Fruit fly (Drosophila melanogaster) whole organism, embryonic: ENCODE measurements around the gene CG43095.

ENCODE experiments used
- Bgb ChIP-seq: fragments of 200-800 bp; sonication (Bioruptor generic); IDR thresholded peaks from 2 replicates; pipeline ENCODE4 v1.3.6; 2022; ENCODE audit warnings: missing biosample characterization, missing genetic modification characterization; ENCODE audit not compliant: partially characterized antibody
- CG10147 ChIP-seq: fragments of 200-800 bp; sonication (Bioruptor generic); optimal IDR thresholded peaks from 2 replicates; lab custom pipeline; 2019; ENCODE audit warnings: missing biosample characterization, mild to moderate bottlenecking, missing genetic modification characterization, moderate library complexity
- CG10979 ChIP-seq: fragments of 200-800 bp; sonication (Bioruptor generic); optimal IDR thresholded peaks from 2 replicates; lab custom pipeline; 2018; ENCODE audit warnings: missing biosample characterization, mild to moderate bottlenecking, missing genetic modification characterization, moderate library complexity
- CG11504 ChIP-seq: fragments of 200-800 bp; sonication (Bioruptor generic); optimal IDR thresholded peaks from 3 replicates; lab custom pipeline; 2019; ENCODE audit warnings: missing biosample characterization, mild to moderate bottlenecking, missing genetic modification characterization, moderate library complexity
- CG12236 ChIP-seq: fragments of 200-800 bp; sonication (Bioruptor generic); optimal IDR thresholded peaks from 2 replicates; lab custom pipeline; 2016; ENCODE audit warnings: missing biosample characterization, missing genetic modification characterization
- CG13424 ChIP-seq: fragments of 200-800 bp; sonication (Bioruptor generic); optimal IDR thresholded peaks from 2 replicates; lab custom pipeline; 2019; ENCODE audit warnings: missing biosample characterization, mild to moderate bottlenecking, missing genetic modification characterization, moderate library complexity
- CG15696 ChIP-seq: fragments of 200-800 bp; sonication (Bioruptor generic); optimal IDR thresholded peaks from 2 replicates; lab custom pipeline; 2019; ENCODE audit warnings: missing biosample characterization, mild to moderate bottlenecking, missing genetic modification characterization, moderate library complexity
- CG1603 ChIP-seq: fragments of 200-800 bp; sonication (Bioruptor generic); optimal IDR thresholded peaks from 2 replicates; lab custom pipeline; 2019; ENCODE audit warnings: missing biosample characterization, mild to moderate bottlenecking, missing genetic modification characterization, moderate library complexity
- CG16863 ChIP-seq: fragments of 200-800 bp; sonication (Bioruptor generic); optimal IDR thresholded peaks from 3 replicates; lab custom pipeline; 2016; ENCODE audit warnings: missing biosample characterization, missing genetic modification characterization
- CG17361 ChIP-seq: fragments of 200-800 bp; sonication (Bioruptor generic); IDR thresholded peaks from 3 replicates; pipeline ENCODE4 v1.3.6; 2022; ENCODE audit warnings: missing biosample characterization, missing genetic modification characterization
- CG17385 ChIP-seq: fragments of 200-800 bp; sonication (Bioruptor generic); optimal IDR thresholded peaks from 3 replicates; lab custom pipeline; 2018; ENCODE audit warnings: missing biosample characterization, mild to moderate bottlenecking, missing genetic modification characterization
- CG2129 ChIP-seq: fragments of 200-800 bp; sonication (Bioruptor generic); IDR thresholded peaks from 2 replicates; pipeline ENCODE4 v1.3.6; 2022; ENCODE audit warnings: missing biosample characterization, missing genetic modification characterization; ENCODE audit not compliant: partially characterized antibody
- CG32532 ChIP-seq: fragments of 200-800 bp; sonication (Bioruptor generic); IDR thresholded peaks from 2 replicates; pipeline ENCODE4 v1.3.6; 2022; ENCODE audit warnings: missing biosample characterization, missing genetic modification characterization
- CG3407 ChIP-seq: fragments of 200-800 bp; sonication (Bioruptor generic); optimal IDR thresholded peaks from 2 replicates; lab custom pipeline; 2018; ENCODE audit warnings: missing biosample characterization, mild to moderate bottlenecking, missing genetic modification characterization
- CG3838 ChIP-seq: fragments of 200-800 bp; sonication (Bioruptor generic); optimal IDR thresholded peaks from 3 replicates; lab custom pipeline; 2016; ENCODE audit warnings: missing biosample characterization, missing genetic modification characterization
- CG3847 ChIP-seq: fragments of 200-800 bp; sonication (Bioruptor generic); IDR thresholded peaks from 2 replicates; pipeline ENCODE4 v1.3.6; 2022; ENCODE audit warnings: missing biosample characterization, missing genetic modification characterization
- CG42726 ChIP-seq: fragments of 200-800 bp; sonication (Bioruptor generic); IDR thresholded peaks from 2 replicates; pipeline ENCODE4 v1.3.6; 2022; ENCODE audit warnings: missing biosample characterization, missing genetic modification characterization; ENCODE audit not compliant: partially characterized antibody
- CG4424 ChIP-seq: fragments of 200-800 bp; sonication (Bioruptor generic); optimal IDR thresholded peaks from 3 replicates; lab custom pipeline; 2016; ENCODE audit warnings: missing biosample characterization, missing genetic modification characterization
- CG6791 ChIP-seq: fragments of 200-800 bp; sonication (Bioruptor generic); IDR thresholded peaks from 3 replicates; pipeline ENCODE4 v1.3.6; 2022; ENCODE audit warnings: missing biosample characterization, missing genetic modification characterization; ENCODE audit not compliant: partially characterized antibody
- CG7745 ChIP-seq: fragments of 200-800 bp; sonication (Bioruptor generic); optimal IDR thresholded peaks from 2 replicates; lab custom pipeline; 2018; ENCODE audit warnings: missing biosample characterization, mild to moderate bottlenecking, missing genetic modification characterization, moderate library complexity
- CG7963 ChIP-seq: fragments of 200-800 bp; sonication (Bioruptor generic); IDR thresholded peaks from 3 replicates; pipeline ENCODE4 v1.3.6; 2022; ENCODE audit warnings: missing biosample characterization, missing genetic modification characterization; ENCODE audit not compliant: partially characterized antibody
- CG8281 ChIP-seq: fragments of 200-800 bp; sonication (Bioruptor generic); optimal IDR thresholded peaks from 2 replicates; lab custom pipeline; 2018; ENCODE audit warnings: missing biosample characterization, mild to moderate bottlenecking, missing genetic modification characterization, moderate library complexity
- CG9437 ChIP-seq: fragments of 200-800 bp; sonication (Bioruptor generic); optimal IDR thresholded peaks from 2 replicates; lab custom pipeline; 2018; ENCODE audit warnings: missing biosample characterization, mild to moderate bottlenecking, missing genetic modification characterization
- CTCF ChIP-seq: fragments of 200-800 bp; sonication (Bioruptor generic); optimal IDR thresholded peaks from 2 replicates; lab custom pipeline; 2017; ENCODE audit warnings: missing biosample characterization, mild to moderate bottlenecking, missing genetic modification characterization, moderate library complexity
- Dip3 ChIP-seq: fragments of 200-800 bp; sonication (Bioruptor generic); optimal IDR thresholded peaks from 3 replicates; lab custom pipeline; 2016; ENCODE audit warnings: missing biosample characterization, missing genetic modification characterization
- Doc3 ChIP-seq: fragments of 200-800 bp; sonication (Bioruptor generic); IDR thresholded peaks from 3 replicates; pipeline ENCODE4 v1.3.6; 2022; ENCODE audit warnings: missing biosample characterization, missing genetic modification characterization; ENCODE audit not compliant: partially characterized antibody
- MESR4 ChIP-seq: fragments of 200-800 bp; sonication (Bioruptor generic); optimal IDR thresholded peaks from 2 replicates; lab custom pipeline; 2018; ENCODE audit warnings: missing biosample characterization, mild to moderate bottlenecking, missing genetic modification characterization, moderate library complexity
- MTF-1 ChIP-seq: fragments of 200-800 bp; sonication (Bioruptor generic); optimal IDR thresholded peaks from 2 replicates; lab custom pipeline; 2018; ENCODE audit warnings: missing biosample characterization, mild to moderate bottlenecking, missing genetic modification characterization, borderline replicate concordance
- NC2α ChIP-seq: fragments of 200-800 bp; sonication (Bioruptor generic); optimal IDR thresholded peaks from 2 replicates; lab custom pipeline; 2016; ENCODE audit warnings: missing biosample characterization, missing genetic modification characterization
- NK7.1 ChIP-seq: fragments of 200-800 bp; sonication (Bioruptor generic); optimal IDR thresholded peaks from 3 replicates; lab custom pipeline; 2016; ENCODE audit warnings: missing biosample characterization, missing genetic modification characterization
- Nf-YA ChIP-seq: fragments of 200-800 bp; sonication (Bioruptor generic); IDR thresholded peaks from 2 replicates; pipeline ENCODE4 v1.3.6; 2022; ENCODE audit warnings: missing biosample characterization, missing genetic modification characterization
- Oli ChIP-seq: fragments of 200-800 bp; sonication (Bioruptor generic); optimal IDR thresholded peaks from 2 replicates; lab custom pipeline; 2018; ENCODE audit warnings: missing biosample characterization, mild to moderate bottlenecking, missing genetic modification characterization, moderate library complexity
- Optix ChIP-seq: fragments of 200-800 bp; sonication (Bioruptor generic); IDR thresholded peaks from 3 replicates; pipeline ENCODE4 v1.3.6; 2022; ENCODE audit warnings: missing biosample characterization, missing genetic modification characterization
- Ptx1 ChIP-seq: fragments of 200-800 bp; sonication (Bioruptor generic); IDR thresholded peaks from 2 replicates; pipeline ENCODE4 v1.3.6; 2022; ENCODE audit warnings: missing biosample characterization, missing genetic modification characterization
- Ravus ChIP-seq: fragments of 200-800 bp; sonication (Bioruptor generic); IDR thresholded peaks from 2 replicates; pipeline ENCODE4 v1.3.6; 2022; ENCODE audit warnings: missing biosample characterization, missing genetic modification characterization
- Sox102F ChIP-seq: fragments of 200-800 bp; sonication (Bioruptor generic); optimal IDR thresholded peaks from 2 replicates; lab custom pipeline; 2018; ENCODE audit warnings: missing biosample characterization, mild to moderate bottlenecking, missing genetic modification characterization, moderate library complexity
- Xrp1 ChIP-seq: fragments of 200-800 bp; sonication (Bioruptor generic); IDR thresholded peaks from 2 replicates; pipeline ENCODE4 v1.3.6; 2022; ENCODE audit warnings: missing biosample characterization, missing genetic modification characterization
- az2 ChIP-seq: fragments of 200-800 bp; sonication (Bioruptor generic); optimal IDR thresholded peaks from 3 replicates; lab custom pipeline; 2016; ENCODE audit warnings: missing biosample characterization, missing genetic modification characterization
- danr ChIP-seq: fragments of 200-800 bp; sonication (Bioruptor generic); IDR thresholded peaks from 2 replicates; pipeline ENCODE4 v1.3.6; 2022; ENCODE audit warnings: missing biosample characterization, missing genetic modification characterization
- mam ChIP-seq: fragments of 200-800 bp; sonication (Bioruptor generic); optimal IDR thresholded peaks from 3 replicates; lab custom pipeline; 2016; ENCODE audit warnings: missing biosample characterization, missing genetic modification characterization
- p53 ChIP-seq: fragments of 200-800 bp; sonication (Bioruptor generic); optimal IDR thresholded peaks from 2 replicates; lab custom pipeline; 2016; ENCODE audit warnings: missing biosample characterization, missing genetic modification characterization
- repo ChIP-seq: fragments of 200-800 bp; sonication (Bioruptor generic); optimal IDR thresholded peaks from 2 replicates; lab custom pipeline; 2016; ENCODE audit warnings: missing biosample characterization, missing genetic modification characterization
- run ChIP-seq: fragments of 200-800 bp; sonication (Bioruptor generic); optimal IDR thresholded peaks from 3 replicates; lab custom pipeline; 2018; ENCODE audit warnings: missing biosample characterization, mild to moderate bottlenecking, missing genetic modification characterization
- sens ChIP-seq: fragments of 200-800 bp; sonication (Bioruptor generic); peaks from one replicate; lab custom pipeline; 2016; ENCODE audit warnings: missing biosample characterization, missing genetic modification characterization
- sima ChIP-seq: fragments of 200-800 bp; sonication (Bioruptor generic); optimal IDR thresholded peaks from 2 replicates; lab custom pipeline; 2016; ENCODE audit warnings: missing biosample characterization, missing genetic modification characterization
- sna ChIP-seq: fragments of 200-800 bp; sonication (Bioruptor generic); IDR thresholded peaks from 2 replicates; pipeline ENCODE4 v1.3.6; 2022; ENCODE audit warnings: missing biosample characterization, missing genetic modification characterization; ENCODE audit not compliant: partially characterized antibody
- sr ChIP-seq: fragments of 200-800 bp; sonication (Bioruptor generic); IDR thresholded peaks from 3 replicates; pipeline ENCODE4 v1.3.6; 2022; ENCODE audit warnings: missing biosample characterization, missing genetic modification characterization
- stc ChIP-seq: fragments of 200-800 bp; sonication (Bioruptor generic); IDR thresholded peaks from 2 replicates; pipeline ENCODE4 v1.3.6; 2022; ENCODE audit warnings: missing biosample characterization, missing genetic modification characterization
- sug ChIP-seq: fragments of 200-800 bp; optimal IDR thresholded peaks from 2 replicates; lab custom pipeline; 2019; ENCODE audit warnings: missing biosample characterization, mild to moderate bottlenecking, missing genetic modification characterization, moderate library complexity
- tio ChIP-seq: fragments of 200-800 bp; sonication (Bioruptor generic); optimal IDR thresholded peaks from 2 replicates; lab custom pipeline; 2017; ENCODE audit warnings: missing biosample characterization, missing genetic modification characterization, inconsistent platforms
- ttk ChIP-seq: fragments of 200-800 bp; sonication (Bioruptor generic); IDR thresholded peaks from 2 replicates; pipeline ENCODE4 v2.1.2; 2022; ENCODE audit warnings: missing biosample characterization, missing genetic modification characterization

The CG43095 gene

DNA sequence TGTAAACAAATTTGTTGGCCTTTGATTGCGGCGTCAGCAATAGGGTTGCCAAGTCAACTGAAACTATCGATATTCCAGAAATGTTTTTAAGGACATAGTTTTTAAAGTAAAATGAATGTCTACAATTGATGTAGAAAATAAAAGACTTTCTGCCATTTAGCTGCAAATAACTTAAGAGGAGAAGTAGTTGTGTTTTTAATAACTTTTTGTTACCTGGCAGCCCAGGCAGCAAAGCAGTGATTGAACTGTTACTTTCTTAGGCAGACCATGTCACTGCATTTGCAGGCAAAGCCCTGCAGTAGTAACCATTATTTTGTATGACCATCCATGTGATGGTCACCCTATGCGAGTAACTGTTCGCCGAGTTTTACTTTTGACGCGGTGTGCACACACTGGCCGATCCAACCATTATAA is 21.0 kb downstream of the CG43095 start, which contains the start of the genes rumi, CG7029 and Usp12-46 (continued):
- TF ChIP-seq CG10979 (tag; lab: Kevin White, UChicago) (peak; percentile 81), CG32532 (GFP tag; lab: Robert Waterston, UW) (peak; percentile 89), danr (GFP tag; lab: Robert Waterston, UW) (peak; percentile 53; the same call in 1 of the 2 replicates), CG13424 (peak; percentile 90), Doc3 (GFP tag; lab: Robert Waterston, UW) (peak; percentile 83), stc (GFP tag; lab: Robert Waterston, UW) (peak; percentile 78), Xrp1 (GFP tag; lab: Robert Waterston, UW) (peak; percentile 88), Oli (tag; lab: Kevin White, UChicago) (peak; percentile 80), p53 (GFP tag; lab: Kevin White, UChicago) (peak; percentile 86), CG12236 (GFP tag; lab: Kevin White, UChicago) (peak; percentile 77), sna (GFP tag; lab: Robert Waterston, UW) (peak; percentile 83), sug (tag; lab: Kevin White, UChicago) (peak; percentile 86), CG8281 (peak; percentile 47), Bgb (GFP tag; lab: Robert Waterston, UW) (peak; percentile 72), Ravus (GFP tag; lab: Robert Waterston, UW) (peak; percentile 30), CG9437 (GFP tag; lab: Kevin White, UChicago) (peak; percentile 57), sens (GFP tag; lab: Kevin White, UChicago) (peak; percentile 99), CG4424 (peak; percentile 88), Optix (GFP tag; lab: Robert Waterston, UW) (peak; percentile 81), CG11504 (peak; percentile 87), CG6791 (GFP tag; lab: Robert Waterston, UW) (peak; percentile 73; the same call in 2 of the 3 replicates), CG3847 (peak; percentile 92), Ptx1 (GFP tag; lab: Robert Waterston, UW) (peak; percentile 83), tio (GFP tag; lab: Kevin White, UChicago) (no peak), run (tag; lab: Kevin White, UChicago) (peak; percentile 56), Sox102F (GFP tag; lab: Kevin White, UChicago) (peak; percentile 86), MESR4 (GFP tag; lab: Kevin White, UChicago) (no peak), repo (GFP tag; lab: Kevin White, UChicago) (peak; percentile 88), CG7963 (GFP tag; lab: Robert Waterston, UW) (0 out of 3 replicates have a peak, but pooled peaks have one; percentile 62), CG1603 (tag; lab: Kevin White, UChicago) (peak; percentile 89), CG17361 (GFP tag; lab: Robert Waterston, UW) (peak; percentile 80), sr (GFP tag; lab: Robert Waterston, UW) (peak; percentile 54; the same call in 1 of the 3 replicates), CG3407 (GFP tag; lab: Kevin White, UChicago) (peak; percentile 72), CG10147 (GFP tag; lab: Kevin White, UChicago) (peak; percentile 81), MTF-1 (GFP tag; lab: Kevin White, UChicago) (peak; percentile 46), CG2129 (GFP tag; lab: Robert Waterston, UW) (peak; percentile 64), mam (GFP tag; lab: Kevin White, UChicago) (peak; percentile 91), ttk (GFP tag; lab: Robert Waterston, UW) (peak; percentile 76), CG16863 (GFP tag; lab: Kevin White, UChicago) (peak; percentile 90), NC2α (GFP tag; lab: Kevin White, UChicago) (peak; percentile 71), CG7745 (tag; lab: Kevin White, UChicago) (no peak), CG17385 (GFP tag; lab: Kevin White, UChicago) (peak; percentile 71), CTCF (GFP tag; lab: Kevin White, UChicago) (no peak), sima (GFP tag; lab: Kevin White, UChicago) (no peak), az2 (GFP tag; lab: Kevin White, UChicago) (peak; percentile 89), NK7.1 (GFP tag; lab: Kevin White, UChicago) (peak; percentile 81), Dip3 (GFP tag; lab: Kevin White, UChicago) (peak; percentile 92), CG42726 (GFP tag; lab: Robert Waterston, UW) (peak; percentile 44; the same call in 1 of the 2 replicates), Nf-YA (GFP tag; lab: Robert Waterston, UW) (peak; percentile 74), CG15696 (peak; percentile 87), CG3838 (GFP tag; lab: Kevin White, UChicago) (peak; percentile 67)
